Worm (Caenorhabditis elegans): ENCODE measurements around the gene K08H2.3.

- TF ChIP-seq pha-2 (tag; optimal IDR thresholded peaks at IDR 0.05) = no peak
- no peak for TF ChIP-seq pqm-1 (tag; optimal IDR thresholded peaks at IDR 0.05)
- no peak for TF ChIP-seq nfya-1 (tag; optimal IDR thresholded peaks at IDR 0.05)
- no peak for TF ChIP-seq hlh-15 (tag; optimal IDR thresholded peaks at IDR 0.05)
- TF ChIP-seq madf-2 (tag; optimal IDR thresholded peaks at IDR 0.05) = no peak
- TF ChIP-seq zip-5 (tag; optimal IDR thresholded peaks at IDR 0.05) = no peak
- TF ChIP-seq hlh-30 (tag; optimal IDR thresholded peaks at IDR 0.05; ENCODE audit: insufficient read depth) = no peak
- no peak for TF ChIP-seq pax-1 (tag; optimal IDR thresholded peaks at IDR 0.05)
Observed at ce11 chrX:13234879-13235278, 2.3 kb upstream of the K08H2.3 start, which contains the start of gene K08H2.2.
